Fruit fly (Drosophila melanogaster) whole organism, embryonic: ENCODE results near the gene CG2681.

Experiments
- Abd-B ChIP-seq: fragments of 200-800 bp; sonication (Bioruptor generic); optimal IDR thresholded peaks from 2 replicates; lab custom pipeline; 2018; ENCODE audit warnings: missing biosample characterization, mild to moderate bottlenecking, missing genetic modification characterization, moderate library complexity
- Aef1 ChIP-seq: fragments of 200-800 bp; sonication (Bioruptor generic); IDR thresholded peaks from 3 replicates; pipeline ENCODE4 v1.3.6; 2022; ENCODE audit warnings: missing biosample characterization, missing genetic modification characterization
- B-H1 ChIP-seq: fragments of 200-800 bp; sonication (Bioruptor generic); IDR thresholded peaks from 3 replicates; pipeline ENCODE4 v1.3.6; 2022; ENCODE audit warnings: missing biosample characterization, missing genetic modification characterization
- CG11247 ChIP-seq: fragments of 200-800 bp; sonication (Bioruptor generic); IDR thresholded peaks from 2 replicates; pipeline ENCODE4 v1.3.6; 2022; ENCODE audit warnings: missing biosample characterization, missing genetic modification characterization
- CG11456 ChIP-seq: fragments of 200-800 bp; sonication (Bioruptor generic); IDR thresholded peaks from 3 replicates; pipeline ENCODE4 v1.3.6; 2022; ENCODE audit warnings: missing biosample characterization, missing genetic modification characterization
- CG11560 ChIP-seq: fragments of 200-800 bp; sonication (Bioruptor generic); IDR thresholded peaks from 3 replicates; pipeline ENCODE4 v1.3.6; 2022; ENCODE audit warnings: missing biosample characterization, missing genetic modification characterization
- CG12659 ChIP-seq: fragments of 200-800 bp; sonication (Bioruptor generic); optimal IDR thresholded peaks from 3 replicates; lab custom pipeline; 2017; ENCODE audit warnings: mild to moderate bottlenecking, missing biosample characterization, missing genetic modification reagents, missing genetic modification characterization
- CG13287 ChIP-seq: fragments of 200-800 bp; sonication (Bioruptor generic); IDR thresholded peaks from 2 replicates; pipeline ENCODE4 v1.3.6; 2022; ENCODE audit warnings: missing biosample characterization, missing genetic modification characterization; ENCODE audit not compliant: partially characterized antibody
- CG13624 ChIP-seq: fragments of 200-800 bp; sonication (Bioruptor generic); optimal IDR thresholded peaks from 2 replicates; lab custom pipeline; 2016; ENCODE audit warnings: missing biosample characterization, missing genetic modification characterization
- CG13894 ChIP-seq: fragments of 200-800 bp; sonication (Bioruptor generic); optimal IDR thresholded peaks from 3 replicates; lab custom pipeline; 2018; ENCODE audit warnings: missing biosample characterization, mild to moderate bottlenecking, missing genetic modification characterization, moderate library complexity
- CG15269 ChIP-seq: fragments of 200-800 bp; sonication (Bioruptor generic); optimal IDR thresholded peaks from 2 replicates; lab custom pipeline; 2018; ENCODE audit warnings: missing biosample characterization, mild to moderate bottlenecking, missing genetic modification characterization, moderate library complexity
- CG17328 ChIP-seq: fragments of 200-800 bp; sonication (Bioruptor generic); IDR thresholded peaks from 2 replicates; pipeline ENCODE4 v1.3.6; 2022; ENCODE audit warnings: missing biosample characterization, missing genetic modification characterization
- CG17361 ChIP-seq: fragments of 200-800 bp; sonication (Bioruptor generic); IDR thresholded peaks from 3 replicates; pipeline ENCODE4 v1.3.6; 2022; ENCODE audit warnings: missing biosample characterization, missing genetic modification characterization
- CG17612 ChIP-seq: fragments of 200-800 bp; sonication (Bioruptor generic); IDR thresholded peaks from 2 replicates; pipeline ENCODE4 v1.3.6; 2022; ENCODE audit warnings: missing biosample characterization, missing genetic modification characterization
- CG32532 ChIP-seq: fragments of 200-800 bp; sonication (Bioruptor generic); IDR thresholded peaks from 2 replicates; pipeline ENCODE4 v1.3.6; 2022; ENCODE audit warnings: missing biosample characterization, missing genetic modification characterization
- CG33557 ChIP-seq: fragments of 200-800 bp; sonication (Bioruptor generic); optimal IDR thresholded peaks from 2 replicates; lab custom pipeline; 2019; ENCODE audit warnings: missing biosample characterization, mild to moderate bottlenecking, missing genetic modification characterization, moderate library complexity
- CG3726 ChIP-seq: fragments of 200-800 bp; sonication (Bioruptor generic); IDR thresholded peaks from 3 replicates; pipeline ENCODE4, ENCODE4 v1.3.6; 2022; ENCODE audit warnings: missing biosample characterization, missing genetic modification characterization
- CG3847 ChIP-seq: fragments of 200-800 bp; sonication (Bioruptor generic); IDR thresholded peaks from 2 replicates; pipeline ENCODE4 v1.3.6; 2022; ENCODE audit warnings: missing biosample characterization, missing genetic modification characterization
- CG6654 ChIP-seq: fragments of 200-800 bp; sonication (Bioruptor generic); optimal IDR thresholded peaks from 2 replicates; lab custom pipeline; 2017; ENCODE audit warnings: missing biosample characterization, mild to moderate bottlenecking, missing genetic modification characterization
- CG7271 ChIP-seq: fragments of 200-800 bp; sonication (Bioruptor generic); optimal IDR thresholded peaks from 2 replicates; lab custom pipeline; 2018; ENCODE audit warnings: missing biosample characterization, mild to moderate bottlenecking, missing genetic modification characterization, moderate library complexity
- CG7357 ChIP-seq: fragments of 200-800 bp; sonication (Bioruptor generic); IDR thresholded peaks from 3 replicates; pipeline ENCODE4 v1.3.6; 2022; ENCODE audit warnings: missing biosample characterization, missing genetic modification characterization
- CG7786 ChIP-seq: fragments of 200-800 bp; sonication (Bioruptor generic); optimal IDR thresholded peaks from 2 replicates; lab custom pipeline; 2016; ENCODE audit warnings: missing biosample characterization, missing genetic modification characterization
- CG7839 ChIP-seq: fragments of 200-800 bp; sonication (Bioruptor generic); optimal IDR thresholded peaks from 3 replicates; lab custom pipeline; 2018; ENCODE audit warnings: missing biosample characterization, mild to moderate bottlenecking, missing genetic modification characterization, moderate library complexity
- CG8478 ChIP-seq: fragments of >200 bp; optimal IDR thresholded peaks from 2 replicates; lab custom pipeline; 2018
- CG9437 ChIP-seq: fragments of 200-800 bp; sonication (Bioruptor generic); optimal IDR thresholded peaks from 2 replicates; lab custom pipeline; 2018; ENCODE audit warnings: missing biosample characterization, mild to moderate bottlenecking, missing genetic modification characterization
- CG9876 ChIP-seq: fragments of 200-800 bp; sonication (Bioruptor generic); optimal IDR thresholded peaks from 2 replicates; lab custom pipeline; 2016; ENCODE audit warnings: missing biosample characterization, missing genetic modification characterization
- CG9932 ChIP-seq: fragments of 200-800 bp; sonication (Bioruptor generic); IDR thresholded peaks from 2 replicates; pipeline ENCODE4 v1.3.6; 2022; ENCODE audit warnings: missing biosample characterization, missing genetic modification characterization
- D ChIP-seq, 2 experiments: fragments of 200-800 bp in 1 of 2; fragments of >200 bp in 1 of 2; sonication (Bioruptor generic) in 1 of 2; optimal IDR thresholded peaks; 2 replicates in 1 of 2; 3 replicates in 1 of 2; lab custom pipeline; 2017; ENCODE audit warnings: mild to moderate bottlenecking in 1 of 2, missing biosample characterization in 1 of 2, missing genetic modification characterization in 1 of 2, missing genetic modification reagents in 1 of 2
- Dip3 ChIP-seq: fragments of 200-800 bp; sonication (Bioruptor generic); optimal IDR thresholded peaks from 3 replicates; lab custom pipeline; 2016; ENCODE audit warnings: missing biosample characterization, missing genetic modification characterization
- Drgx ChIP-seq: fragments of 200-800 bp; sonication (Bioruptor generic); IDR thresholded peaks from 2 replicates; pipeline ENCODE4 v1.3.6; 2022; ENCODE audit warnings: missing biosample characterization, missing genetic modification characterization
- H2.0 ChIP-seq: fragments of 200-800 bp; sonication (Bioruptor generic); IDR thresholded peaks from 2 replicates; pipeline ENCODE4 v1.3.6; 2022; ENCODE audit warnings: missing biosample characterization, missing genetic modification characterization
- HLH54F ChIP-seq: fragments of 200-800 bp; sonication (Bioruptor generic); optimal IDR thresholded peaks from 3 replicates; lab custom pipeline; 2016; ENCODE audit warnings: missing biosample characterization, missing genetic modification characterization
- Kr ChIP-seq: fragments of 200-800 bp; sonication (Bioruptor generic); optimal IDR thresholded peaks from 2 replicates; lab custom pipeline; 2017; ENCODE audit warnings: missing biosample characterization, mild to moderate bottlenecking, missing genetic modification characterization
- abd-A ChIP-seq: fragments of 200-800 bp; sonication (Bioruptor generic); optimal IDR thresholded peaks from 3 replicates; lab custom pipeline; 2019; ENCODE audit warnings: missing biosample characterization, mild to moderate bottlenecking, missing genetic modification characterization, moderate library complexity
- amos ChIP-seq: fragments of 200-800 bp; sonication (Bioruptor generic); IDR thresholded peaks from 2 replicates; pipeline ENCODE4 v1.3.6; 2022; ENCODE audit warnings: missing biosample characterization, missing genetic modification characterization; ENCODE audit not compliant: partially characterized antibody
- az2 ChIP-seq: fragments of 200-800 bp; sonication (Bioruptor generic); optimal IDR thresholded peaks from 3 replicates; lab custom pipeline; 2016; ENCODE audit warnings: missing biosample characterization, missing genetic modification characterization
- bab2 ChIP-seq: fragments of 200-800 bp; sonication (Bioruptor generic); optimal IDR thresholded peaks from 2 replicates; lab custom pipeline; 2016; ENCODE audit warnings: missing biosample characterization, missing genetic modification characterization
- dmrt11E ChIP-seq: fragments of 200-800 bp; sonication (Bioruptor generic); optimal IDR thresholded peaks from 3 replicates; lab custom pipeline; 2018; ENCODE audit warnings: missing biosample characterization, mild to moderate bottlenecking, missing genetic modification characterization, moderate library complexity
- ems ChIP-seq: fragments of 200-800 bp; sonication (Bioruptor generic); optimal IDR thresholded peaks from 3 replicates; lab custom pipeline; 2016; ENCODE audit warnings: missing biosample characterization, missing genetic modification characterization
- her ChIP-seq: fragments of 200-800 bp; sonication (Bioruptor generic); optimal IDR thresholded peaks from 2 replicates; lab custom pipeline; 2016; ENCODE audit warnings: missing biosample characterization, missing genetic modification characterization
- nom ChIP-seq: fragments of 200-800 bp; sonication (Bioruptor generic); optimal IDR thresholded peaks from 2 replicates; lab custom pipeline; 2017; ENCODE audit warnings: missing biosample characterization, missing genetic modification characterization, mild to moderate bottlenecking, moderate library complexity, missing genetic modification reagents
- peb ChIP-seq: fragments of 200-800 bp; sonication (Bioruptor generic); IDR thresholded peaks from 2 replicates; pipeline ENCODE4 v1.3.6; 2022; ENCODE audit warnings: missing biosample characterization, missing genetic modification characterization
- prd ChIP-seq, 3 experiments: fragments of >200 bp in 2 of 3; fragments of 200-800 bp in 1 of 3; sonication (Bioruptor generic) in 1 of 3; optimal IDR thresholded peaks in 2 of 3; IDR thresholded peaks in 1 of 3; 2 replicates in 2 of 3; 3 replicates in 1 of 3; pipeline versions ENCODE4 v1.3.6 to Lab custom; 2017 to 2022; ENCODE audit warnings: missing biosample characterization in 1 of 3, missing genetic modification characterization in 1 of 3
- sd ChIP-seq: fragments of 200-800 bp; sonication (Bioruptor generic); optimal IDR thresholded peaks from 3 replicates; lab custom pipeline; 2018; ENCODE audit warnings: missing biosample characterization, mild to moderate bottlenecking, missing genetic modification characterization, moderate library complexity
- sens-2 ChIP-seq: fragments of 200-800 bp; sonication (Bioruptor generic); IDR thresholded peaks from 2 replicates; pipeline ENCODE4 v1.3.6; 2022; ENCODE audit warnings: missing biosample characterization, missing genetic modification characterization
- sug ChIP-seq: fragments of 200-800 bp; optimal IDR thresholded peaks from 2 replicates; lab custom pipeline; 2019; ENCODE audit warnings: missing biosample characterization, mild to moderate bottlenecking, missing genetic modification characterization, moderate library complexity
- vvl ChIP-seq: fragments of 200-800 bp; sonication (Bioruptor generic); IDR thresholded peaks from 2 replicates; pipeline ENCODE4 v1.3.6; 2022; ENCODE audit warnings: missing biosample characterization, missing genetic modification characterization
- zfh1 ChIP-seq: fragments of 200-800 bp; sonication (Bioruptor generic); IDR thresholded peaks from 3 replicates; pipeline ENCODE4 v1.3.6; 2022; ENCODE audit warnings: missing biosample characterization, missing genetic modification characterization
- zfh2 ChIP-seq: fragments of 200-800 bp; sonication (Bioruptor generic); optimal IDR thresholded peaks from 2 replicates; lab custom pipeline; 2016; ENCODE audit warnings: missing biosample characterization, missing genetic modification characterization

The CG2681 gene

DNA sequence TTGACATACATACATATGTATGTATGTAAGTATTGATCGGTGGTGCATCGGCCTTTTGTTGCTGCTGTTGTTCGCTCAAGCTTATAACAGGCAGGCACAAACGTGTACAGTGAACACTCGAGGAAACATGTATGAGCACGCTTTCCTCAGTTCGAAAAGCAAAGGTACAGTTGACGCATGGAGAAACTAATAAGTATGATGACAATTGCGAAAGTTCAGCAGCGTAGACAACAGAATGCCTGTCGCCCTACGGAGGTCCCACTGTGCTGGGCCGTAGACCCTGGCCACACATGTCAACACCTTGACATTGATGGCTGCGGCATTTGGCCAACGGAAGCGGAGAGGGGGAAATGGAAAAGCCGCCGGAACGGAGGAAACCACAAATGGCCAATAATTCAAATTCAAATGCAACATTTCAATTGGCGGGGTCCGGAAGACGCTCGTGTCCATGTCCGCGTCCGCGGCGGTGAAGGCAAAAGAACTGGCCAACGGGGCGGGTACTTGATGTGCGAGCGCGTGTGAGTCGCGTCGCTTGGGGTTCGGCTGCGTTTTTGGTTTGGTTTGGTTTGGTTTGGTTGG, at the start of gene CG2681 (continued):
- TF ChIP-seq CG13287 (GFP tag; lab: Robert Waterston, UW) (no peak), sd (tag; lab: Kevin White, UChicago) (no peak), dmrt11E (tag; lab: Kevin White, UChicago) (no peak), nom (GFP tag; lab: Kevin White, UChicago) (no peak), CG17328 (GFP tag; lab: Robert Waterston, UW) (peak; percentile 38; the same call in 1 of the 2 replicates), CG7357 (GFP tag; lab: Robert Waterston, UW) (peak; percentile 15; the same call in 1 of the 3 replicates), az2 (GFP tag; lab: Kevin White, UChicago) (peak; percentile 32), HLH54F (GFP tag; lab: Kevin White, UChicago) (peak; percentile 46), B-H1 (GFP tag; lab: Robert Waterston, UW) (peak; percentile 14; the same call in 1 of the 3 replicates), Drgx (GFP tag; lab: Robert Waterston, UW) (peak; percentile 65), sug (tag; lab: Kevin White, UChicago) (peak; percentile 20), bab2 (GFP tag; lab: Kevin White, UChicago) (peak; percentile 31), vvl (GFP tag; lab: Robert Waterston, UW) (peak; percentile 52), CG13894 (tag; lab: Kevin White, UChicago) (no peak), Abd-B (GFP tag; lab: Kevin White, UChicago) (peak; percentile 12), CG32532 (GFP tag; lab: Robert Waterston, UW) (peak; percentile 62), amos (GFP tag; lab: Robert Waterston, UW) (no peak), Aef1 (GFP tag; lab: Robert Waterston, UW) (peak; percentile 43; the same call in 1 of the 3 replicates), CG8478 (lab: Kevin White, UChicago) (no peak), H2.0 (GFP tag; lab: Robert Waterston, UW) (peak; percentile 62), CG9437 (GFP tag; lab: Kevin White, UChicago) (peak; percentile 28), CG7271 (tag; lab: Kevin White, UChicago) (no peak), zfh1 (GFP tag; lab: Robert Waterston, UW) (peak; percentile 76), ems (GFP tag; lab: Kevin White, UChicago) (no peak), CG12659 (GFP tag; lab: Kevin White, UChicago) (peak; percentile 29), CG11247 (GFP tag; lab: Robert Waterston, UW) (peak; percentile 47), CG3726 (GFP tag; lab: Robert Waterston, UW) (0 out of 3 replicates have a peak, but pooled peaks have one; percentile 37), CG33557 (GFP tag; lab: Kevin White, UChicago) (no peak), Kr (GFP tag; lab: Kevin White, UChicago) (no peak), CG3847 (GFP tag; lab: Robert Waterston, UW) (0 out of 2 replicates have a peak, but pooled peaks have one; percentile 7), CG11456 (GFP tag; lab: Robert Waterston, UW) (peak; percentile 80), CG6654 (no peak), sens-2 (0 out of 2 replicates have a peak, but pooled peaks have one; percentile 12), Dip3 (peak; percentile 31), prd (optimal IDR thresholded peaks at IDR 0.05; lab: Kevin White, UChicago) (no peak), prd (GFP tag; IDR thresholded peaks at IDR 0.05; lab: Robert Waterston, UW) (peak; percentile 73), CG9932 (GFP tag; lab: Robert Waterston, UW) (peak; percentile 53), CG7839 (tag; lab: Kevin White, UChicago) (peak; percentile 57), CG13624 (GFP tag; lab: Kevin White, UChicago) (peak; percentile 20), CG17612 (GFP tag; lab: Robert Waterston, UW) (peak; percentile 50), peb (GFP tag; lab: Robert Waterston, UW) (no peak), CG15269 (tag; lab: Kevin White, UChicago) (no peak), abd-A (no peak), CG7786 (peak; percentile 8), zfh2 (GFP tag; lab: Kevin White, UChicago) (peak; percentile 23), her (GFP tag; lab: Kevin White, UChicago) (peak; percentile 15), CG9876 (GFP tag; lab: Kevin White, UChicago) (no peak), D (optimal IDR thresholded peaks at IDR 0.05; lab: Kevin White, UChicago) (no peak), D (GFP tag; optimal IDR thresholded peaks at IDR 0.05; lab: Kevin White, UChicago) (no peak), CG17361 (GFP tag; lab: Robert Waterston, UW) (0 out of 3 replicates have a peak, but pooled peaks have one; percentile 28), CG11560 (tag; lab: Robert Waterston, UW) (0 out of 3 replicates have a peak, but pooled peaks have one; percentile 37)
